Fruit fly (Drosophila melanogaster) whole organism, embryonic: ENCODE measurements around the gene retinin.

ENCODE experiments used
- CG11085 ChIP-seq: fragments of 200-800 bp; sonication (Bioruptor generic); IDR thresholded peaks from 2 replicates; pipeline ENCODE4 v1.3.6; 2022; ENCODE audit warnings: missing biosample characterization, missing genetic modification characterization
- CG18011 ChIP-seq: fragments of 200-800 bp; sonication (Bioruptor generic); optimal IDR thresholded peaks from 2 replicates; lab custom pipeline; 2017; ENCODE audit warnings: missing biosample characterization, missing genetic modification characterization, mild to moderate bottlenecking, moderate library complexity, missing genotype
- CG31388 ChIP-seq: fragments of 200-800 bp; sonication (Bioruptor generic); optimal IDR thresholded peaks from 2 replicates; lab custom pipeline; 2016; ENCODE audit warnings: missing biosample characterization, missing genetic modification characterization
- CG43689 ChIP-seq: fragments of 200-800 bp; sonication (Bioruptor generic); IDR thresholded peaks from 2 replicates; pipeline ENCODE4 v1.3.6; 2022; ENCODE audit warnings: missing biosample characterization, missing genetic modification characterization
- CG7963 ChIP-seq: fragments of 200-800 bp; sonication (Bioruptor generic); IDR thresholded peaks from 3 replicates; pipeline ENCODE4 v1.3.6; 2022; ENCODE audit warnings: missing biosample characterization, missing genetic modification characterization; ENCODE audit not compliant: partially characterized antibody
- Elba2 ChIP-seq: fragments of 200-800 bp; sonication (Bioruptor generic); optimal IDR thresholded peaks from 3 replicates; lab custom pipeline; 2016; ENCODE audit warnings: missing biosample characterization, missing genetic modification characterization
- NC2α ChIP-seq: fragments of 200-800 bp; sonication (Bioruptor generic); optimal IDR thresholded peaks from 2 replicates; lab custom pipeline; 2016; ENCODE audit warnings: missing biosample characterization, missing genetic modification characterization
- grau ChIP-seq: fragments of 200-800 bp; optimal IDR thresholded peaks from 3 replicates; lab custom pipeline; 2019; ENCODE audit warnings: missing biosample characterization, mild to moderate bottlenecking, missing genetic modification characterization, moderate library complexity
- mld ChIP-seq: fragments of 200-800 bp; sonication (Bioruptor generic); IDR thresholded peaks from 3 replicates; pipeline ENCODE4 v1.3.6; 2022; ENCODE audit warnings: missing biosample characterization, missing genetic modification characterization; ENCODE audit not compliant: partially characterized antibody
- sqz ChIP-seq: fragments of 200-800 bp; sonication (Bioruptor generic); optimal IDR thresholded peaks from 3 replicates; lab custom pipeline; 2018; ENCODE audit warnings: missing biosample characterization, mild to moderate bottlenecking, missing genetic modification characterization
- usp ChIP-seq: fragments of >200 bp; optimal IDR thresholded peaks from 2 replicates; lab custom pipeline; 2017; ENCODE audit warnings: missing biosample characterization, missing genetic modification characterization

- no peak for TF ChIP-seq usp (GFP tag; lab: Kevin White, UChicago)
- TF ChIP-seq mld (GFP tag; lab: Robert Waterston, UW), result no peak
- no peak for TF ChIP-seq CG18011 (GFP tag; lab: Kevin White, UChicago)
- no peak for TF ChIP-seq Elba2 (GFP tag; lab: Kevin White, UChicago)
- TF ChIP-seq sqz, result no peak
- no peak for TF ChIP-seq NC2α (GFP tag; lab: Kevin White, UChicago)
- no peak for TF ChIP-seq CG7963
- TF ChIP-seq CG43689 (GFP tag; lab: Robert Waterston, UW), result no peak
- no peak for TF ChIP-seq grau (tag; lab: Kevin White, UChicago)
- TF ChIP-seq CG11085, result no peak
- no peak for TF ChIP-seq CG31388
These were observed 30.6 kb upstream of the retinin start, which contains the start of gene CG4982 for dm6 chr3L:16301153-16301552.
